Worm (Caenorhabditis elegans) whole organism, mixed stage, embryonic: ENCODE measurements around the gene F53F8.3.

Experiments used
- M03D4.4 ChIP-seq: sonication (generic microtip); optimal IDR thresholded peaks from 2 replicates; lab custom pipeline; 2017; ENCODE audit warnings: mild to moderate bottlenecking, missing genetic modification characterization, missing compliant biosample characterization
- blmp-1 ChIP-seq: fragments of 150-350 bp; optimal IDR thresholded peaks from 2 replicates; lab custom pipeline; 2014; ENCODE audit warnings: missing biosample characterization, missing genetic modification characterization
- ceh-39 ChIP-seq: fragments of 150-350 bp; optimal IDR thresholded peaks from 2 replicates; lab custom pipeline; 2014; ENCODE audit warnings: missing biosample characterization, missing genetic modification characterization
- ceh-43 ChIP-seq: fragments of 200-800 bp; sonication (Bioruptor generic); optimal IDR thresholded peaks from 2 replicates; lab custom pipeline; 2018; ENCODE audit warnings: mild to moderate bottlenecking, missing genetic modification characterization, moderate library complexity, missing compliant biosample characterization
- ceh-83 ChIP-seq: fragments of 200-800 bp; sonication (Bioruptor generic); optimal IDR thresholded peaks from 2 replicates; lab custom pipeline; 2018; ENCODE audit warnings: mild to moderate bottlenecking, missing genetic modification characterization, missing compliant biosample characterization
- ces-1 ChIP-seq: fragments of 150-350 bp; optimal IDR thresholded peaks from 2 replicates; lab custom pipeline; 2014; ENCODE audit warnings: missing biosample characterization, missing genetic modification reagents, missing genetic modification characterization
- cnd-1 ChIP-seq: fragments of 200-800 bp; sonication (Bioruptor generic); optimal IDR thresholded peaks from 2 replicates; lab custom pipeline; 2018; ENCODE audit warnings: mild to moderate bottlenecking, missing genetic modification characterization, missing compliant biosample characterization
- drap-1 ChIP-seq: fragments of 200-800 bp; sonication (Bioruptor generic); optimal IDR thresholded peaks from 3 replicates; lab custom pipeline; 2018; ENCODE audit warnings: mild to moderate bottlenecking, missing genetic modification characterization, missing compliant biosample characterization
- elt-1 ChIP-seq: sonication (generic microtip); optimal IDR thresholded peaks from 2 replicates; lab custom pipeline; 2017; ENCODE audit warnings: missing genetic modification characterization, mild to moderate bottlenecking, missing compliant biosample characterization, antibody characterized with exemption, moderate library complexity, borderline replicate concordance; ENCODE audit not compliant: insufficient read depth
- elt-3 ChIP-seq: fragments of 150-350 bp; optimal IDR thresholded peaks from 2 replicates; lab custom pipeline; 2014; ENCODE audit warnings: missing biosample characterization, missing genetic modification characterization
- flh-1 ChIP-seq: fragments of 200-800 bp; sonication (Bioruptor generic); optimal IDR thresholded peaks from 2 replicates; lab custom pipeline; 2018; ENCODE audit warnings: mild to moderate bottlenecking, missing genetic modification characterization, moderate library complexity, missing compliant biosample characterization
- ham-2 ChIP-seq: fragments of 200-800 bp; sonication (Bioruptor generic); optimal IDR thresholded peaks from 2 replicates; lab custom pipeline; 2018; ENCODE audit warnings: mild to moderate bottlenecking, missing genetic modification characterization, missing compliant biosample characterization
- hlh-1 ChIP-seq: fragments of 150-350 bp; optimal IDR thresholded peaks from 2 replicates; lab custom pipeline; 2014; ENCODE audit warnings: missing biosample characterization, missing genetic modification reagents, missing genetic modification characterization
- mab-5 ChIP-seq: fragments of 150-350 bp; optimal IDR thresholded peaks from 2 replicates; lab custom pipeline; 2014; ENCODE audit warnings: missing biosample characterization, missing genetic modification characterization
- mep-1 ChIP-seq: fragments of 150-350 bp; optimal IDR thresholded peaks from 2 replicates; lab custom pipeline; 2017; ENCODE audit warnings: missing biosample characterization, missing genetic modification reagents, missing genetic modification characterization, inconsistent platforms
- mls-2 ChIP-seq: sonication (generic microtip); optimal IDR thresholded peaks from 2 replicates; lab custom pipeline; 2016; ENCODE audit warnings: mild to moderate bottlenecking, missing genetic modification characterization, moderate library complexity, missing compliant biosample characterization
- nhr-2 ChIP-seq: fragments of 150-350 bp; optimal IDR thresholded peaks from 2 replicates; lab custom pipeline; 2014; ENCODE audit warnings: missing biosample characterization, missing genetic modification characterization
- nhr-237 ChIP-seq: fragments of 150-350 bp; optimal IDR thresholded peaks from 2 replicates; lab custom pipeline; 2014; ENCODE audit warnings: missing biosample characterization, missing genetic modification characterization
- nhr-28 ChIP-seq: fragments of 150-350 bp; optimal IDR thresholded peaks from 2 replicates; lab custom pipeline; 2014; ENCODE audit warnings: missing biosample characterization, missing genetic modification characterization
- pha-4 ChIP-seq: fragments of 150-350 bp; optimal IDR thresholded peaks from 2 replicates; lab custom pipeline; 2018; ENCODE audit warnings: missing biosample characterization, missing genetic modification reagents, missing genetic modification characterization
- snpc-4 ChIP-seq: fragments of 150-350 bp; optimal IDR thresholded peaks from 2 replicates; lab custom pipeline; 2014; ENCODE audit warnings: missing biosample characterization, missing genetic modification characterization
- sptf-1 ChIP-seq: sonication (generic microtip); optimal IDR thresholded peaks from 2 replicates; lab custom pipeline; 2017; ENCODE audit warnings: mild to moderate bottlenecking, missing genetic modification characterization, moderate library complexity, missing compliant biosample characterization
- tbx-8 ChIP-seq: fragments of 200-800 bp; sonication (Bioruptor generic); optimal IDR thresholded peaks from 2 replicates; lab custom pipeline; 2018; ENCODE audit warnings: mild to moderate bottlenecking, missing genetic modification characterization, moderate library complexity, missing compliant biosample characterization
- unc-120 ChIP-seq: sonication (generic microtip); optimal IDR thresholded peaks from 2 replicates; lab custom pipeline; 2017; ENCODE audit warnings: missing genetic modification characterization, missing compliant biosample characterization; ENCODE audit not compliant: poor library complexity, severe bottlenecking
- unc-39 ChIP-seq: fragments of 150-350 bp; optimal IDR thresholded peaks from 2 replicates; lab custom pipeline; 2014; ENCODE audit warnings: missing biosample characterization, missing genetic modification characterization
- unc-62 ChIP-seq: fragments of 150-350 bp; optimal IDR thresholded peaks from 2 replicates; lab custom pipeline; 2014; ENCODE audit warnings: missing biosample characterization, missing genetic modification reagents, missing genetic modification characterization
- zip-8 ChIP-seq: fragments of 150-350 bp; optimal IDR thresholded peaks from 2 replicates; lab custom pipeline; 2014; ENCODE audit warnings: missing biosample characterization, missing genetic modification characterization
- ztf-11 ChIP-seq: fragments of 150-350 bp; optimal IDR thresholded peaks from 2 replicates; lab custom pipeline; 2014; ENCODE audit warnings: missing biosample characterization, missing genetic modification characterization

The F53F8.3 gene

DNA sequence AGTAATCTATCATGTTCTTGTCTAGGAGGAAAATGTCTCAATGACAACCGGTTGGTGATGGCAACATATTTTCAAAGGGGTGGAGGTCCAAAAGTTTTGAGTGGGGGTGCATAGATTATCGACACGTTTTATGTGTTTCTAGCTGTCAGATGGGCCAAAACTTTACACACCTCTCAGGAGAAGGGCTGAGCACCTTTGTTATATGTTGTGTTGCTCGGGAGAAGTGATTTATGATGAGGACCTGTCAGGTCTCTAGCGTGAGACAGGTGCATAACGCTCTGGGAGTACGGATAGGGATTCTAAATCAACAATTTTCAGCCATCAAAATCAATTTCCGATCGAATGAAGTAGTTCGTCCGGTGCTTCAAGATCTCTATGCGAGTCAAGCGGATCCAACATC lies 32.7 kb downstream of the F53F8.3 start:
- TF ChIP-seq elt-3 (tag; lab: Kevin White, UChicago) (no peak), nhr-28 (no peak), ztf-11 (tag; lab: Kevin White, UChicago) (no peak), zip-8 (tag; lab: Kevin White, UChicago) (no peak), snpc-4 (tag; lab: Kevin White, UChicago) (no peak), ham-2 (no peak), sptf-1 (no peak), ces-1 (no peak), unc-62 (peak; percentile 86), mab-5 (tag; lab: Kevin White, UChicago) (peak; percentile 69), hlh-1 (tag; lab: Kevin White, UChicago) (peak; percentile 65), flh-1 (GFP tag; lab: Kevin White, UChicago) (no peak), cnd-1 (tag; lab: Kevin White, UChicago) (peak; percentile 1)

DNA sequence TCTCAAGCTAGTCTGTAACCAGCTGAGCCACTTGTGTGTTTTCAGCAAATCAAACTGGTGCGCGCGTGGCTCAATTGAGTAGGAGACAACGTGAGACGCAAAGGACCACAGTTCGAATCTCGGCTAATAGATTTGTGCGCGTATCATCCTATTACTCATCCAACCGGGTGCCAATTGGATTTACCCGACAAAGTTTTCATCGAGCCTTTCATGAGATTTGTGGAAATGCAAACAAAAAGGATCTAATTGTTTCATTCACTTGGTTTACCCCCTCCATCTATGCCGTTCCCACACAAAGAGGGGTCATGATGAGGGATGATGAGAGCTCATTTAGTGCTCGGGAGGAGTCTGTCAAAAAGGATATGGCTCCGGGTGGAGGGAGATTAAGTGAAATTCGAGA lies 34.2 kb downstream of the F53F8.3 start:
- TF ChIP-seq ces-1, result peak; percentile 92
- no peak for TF ChIP-seq ceh-39
- TF ChIP-seq, all 35 proteins: peak for 1

DNA sequence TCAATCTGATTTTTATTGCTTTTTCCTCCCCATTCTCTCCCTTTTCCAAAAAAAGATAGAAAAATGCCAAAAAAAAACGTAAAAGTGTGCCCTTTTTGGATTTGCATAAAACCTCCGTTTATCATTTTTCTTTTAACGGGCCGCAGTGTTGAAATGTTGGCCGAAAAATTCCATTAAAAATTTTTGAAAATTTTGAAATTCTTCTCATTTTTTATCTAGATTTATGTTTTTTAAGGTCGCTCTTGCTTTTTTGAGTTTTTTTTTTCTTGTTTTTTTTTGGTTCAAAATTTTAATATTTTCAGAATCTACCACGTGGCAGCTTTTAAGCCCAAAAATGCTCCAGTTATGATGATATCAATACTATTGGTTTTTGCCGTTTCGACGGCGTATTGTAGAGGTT lies 35.0 kb downstream of the F53F8.3 start, which contains the start of gene mnr-1:
Gene mnr-1 (plus strand): TSS at position 301 of the 400 bp plus-strand sequence.
- TF ChIP-seq mls-2 (tag; lab: Kevin White, UChicago), result no peak
- TF ChIP-seq ceh-43 (GFP tag; lab: Kevin White, UChicago), result no peak
- no peak for TF ChIP-seq ztf-11 (tag; lab: Kevin White, UChicago)
- no peak for TF ChIP-seq flh-1 (GFP tag; lab: Kevin White, UChicago)
- TF ChIP-seq nhr-237 (tag; lab: Kevin White, UChicago), result no peak
- TF ChIP-seq mab-5 (tag; lab: Kevin White, UChicago), result no peak

DNA sequence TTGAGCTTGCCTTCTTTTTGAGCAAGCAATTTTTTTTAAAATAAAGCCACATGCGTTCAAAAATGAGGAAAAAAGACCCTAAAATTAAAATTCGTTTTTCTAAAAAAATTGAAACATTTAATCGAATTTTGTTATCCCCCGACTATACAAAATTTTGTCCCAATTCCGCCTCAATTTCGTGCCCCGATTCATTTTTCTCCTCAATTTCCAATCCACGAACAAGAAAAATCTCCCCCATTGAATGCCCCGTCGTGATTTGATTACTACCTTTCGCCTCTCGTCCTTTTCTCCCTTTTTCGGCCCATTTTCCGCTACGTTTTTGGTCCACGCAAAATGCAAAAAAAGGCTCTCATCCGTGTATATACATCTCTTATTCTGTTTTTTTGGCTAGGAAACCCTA lies 37.4 kb downstream of the F53F8.3 start:
- peak; percentile 54 for TF ChIP-seq ces-1
- TF ChIP-seq drap-1 (GFP tag; lab: Kevin White, UChicago), result no peak
- TF ChIP-seq, all 35 proteins: peak for 1

DNA sequence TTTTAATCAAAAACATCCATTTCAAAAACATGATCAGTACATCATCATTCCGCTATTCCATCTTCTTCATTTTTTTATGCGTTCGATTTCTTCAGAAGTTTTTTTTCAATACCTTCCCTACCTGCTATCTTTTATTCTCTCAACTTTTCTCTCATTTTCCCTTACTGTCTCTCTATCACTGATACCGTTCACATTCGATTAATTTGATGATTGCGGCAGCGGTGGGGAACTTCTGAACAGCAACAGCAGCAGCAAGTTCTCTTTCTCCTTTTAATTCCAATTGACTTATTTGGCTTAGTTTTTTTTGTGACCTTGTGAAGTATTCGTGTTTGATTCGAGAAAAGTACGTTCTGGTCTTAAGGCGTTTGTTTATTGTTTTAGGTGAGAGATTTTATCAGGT lies 40.5 kb downstream of the F53F8.3 start:
- TF ChIP-seq pha-4 (tag; lab: Kevin White, UChicago) (no peak), mep-1 (tag; lab: Kevin White, UChicago) (no peak), unc-39 (no peak), ceh-83 (GFP tag; lab: Kevin White, UChicago) (no peak), ceh-43 (GFP tag; lab: Kevin White, UChicago) (no peak), elt-1 (no peak)

DNA sequence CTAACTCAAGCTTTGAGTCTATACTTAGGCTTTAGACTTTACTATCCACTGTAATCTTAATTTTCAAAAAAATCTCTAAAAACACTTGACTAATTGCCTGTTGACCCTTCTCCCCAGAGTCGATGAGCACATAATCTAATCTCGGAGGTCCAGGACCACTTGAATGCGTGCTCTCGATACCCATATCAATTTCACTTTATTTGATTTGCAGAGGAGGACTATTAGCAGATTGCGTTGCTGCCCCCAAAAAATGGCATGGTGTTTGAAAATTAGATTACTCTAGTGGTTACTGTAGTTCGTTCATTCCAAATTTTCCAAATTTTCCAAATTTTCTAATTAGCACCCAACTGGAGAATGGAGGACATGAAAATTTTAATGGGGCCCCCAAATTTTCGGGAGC lies 43.9 kb downstream of the F53F8.3 start:
- TF ChIP-seq nhr-2 (tag; lab: Kevin White, UChicago), result no peak
- peak; percentile 90 for TF ChIP-seq ces-1

DNA sequence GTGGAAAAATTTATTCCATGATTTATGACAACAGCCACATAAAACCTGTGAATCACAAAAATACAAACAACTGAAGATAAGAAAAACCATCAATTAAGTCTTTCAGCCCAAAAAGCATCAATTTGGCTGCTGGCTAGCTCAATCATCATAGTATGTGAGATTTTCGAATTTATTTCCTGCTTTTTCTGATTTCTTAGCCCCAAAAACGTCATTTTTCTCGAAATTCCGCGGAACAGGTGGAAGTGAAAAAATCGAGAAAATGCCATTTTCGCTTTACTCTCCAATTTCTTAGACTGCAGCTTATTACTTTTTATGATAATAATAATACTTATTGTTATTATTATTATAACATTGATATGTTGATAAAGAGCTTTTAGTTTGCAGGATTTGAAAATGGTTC lies 47.4 kb downstream of the F53F8.3 start, which contains the start of gene srxa-15:
Gene srxa-15 (plus strand): TSS at position 301 of the 400 bp plus-strand sequence.
- no peak for TF ChIP-seq pha-4 (tag; lab: Kevin White, UChicago)
- TF ChIP-seq elt-3 (tag; lab: Kevin White, UChicago), result no peak
- TF ChIP-seq unc-120, result no peak
- no peak for TF ChIP-seq mep-1 (tag; lab: Kevin White, UChicago)
- no peak for TF ChIP-seq hlh-1 (tag; lab: Kevin White, UChicago)
- no peak for TF ChIP-seq zip-8 (tag; lab: Kevin White, UChicago)
- TF ChIP-seq unc-39, result no peak
- no peak for TF ChIP-seq nhr-237 (tag; lab: Kevin White, UChicago)
- TF ChIP-seq ces-1, result no peak

DNA sequence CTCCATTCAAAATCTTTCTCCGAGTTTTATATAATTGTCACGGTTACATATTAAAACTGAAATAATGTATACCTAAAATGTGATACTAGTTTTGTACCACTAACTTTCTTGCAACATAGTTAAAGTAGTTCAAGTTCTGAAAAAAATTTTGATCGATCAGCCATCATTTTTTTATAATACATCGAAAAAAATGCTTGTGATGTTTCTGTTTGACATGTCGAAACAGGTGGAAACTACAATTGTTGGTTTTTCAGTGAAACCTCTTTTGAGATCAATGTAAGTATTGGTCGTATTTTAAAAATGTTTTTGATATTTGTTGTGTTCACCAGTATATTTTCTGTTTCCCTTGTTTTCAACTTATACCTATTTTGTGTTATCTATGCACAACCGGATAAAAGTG lies 50.0 kb downstream of the F53F8.3 start, which contains the start of gene srxa-14:
Gene srxa-14 (plus strand): TSS at position 301 of the 400 bp plus-strand sequence.
- TF ChIP-seq elt-3 (tag; lab: Kevin White, UChicago), result no peak
- TF ChIP-seq nhr-237 (tag; lab: Kevin White, UChicago), result no peak
- no peak for TF ChIP-seq mab-5 (tag; lab: Kevin White, UChicago)
- no peak for TF ChIP-seq tbx-8 (GFP tag; lab: Kevin White, UChicago)
- TF ChIP-seq M03D4.4 (tag; lab: Kevin White, UChicago), result no peak
- no peak for TF ChIP-seq nhr-28
- TF ChIP-seq ceh-83 (GFP tag; lab: Kevin White, UChicago), result no peak
- no peak for TF ChIP-seq unc-120
- TF ChIP-seq nhr-2 (tag; lab: Kevin White, UChicago), result no peak
- no peak for TF ChIP-seq unc-62
- no peak for TF ChIP-seq blmp-1 (tag; lab: Kevin White, UChicago)
- TF ChIP-seq cnd-1 (tag; lab: Kevin White, UChicago), result no peak
- TF ChIP-seq unc-39, result no peak
